Worm (Caenorhabditis elegans) whole organism, L4 larva: ENCODE results near the gene endu-2.

ENCODE experiments used
- F26F4.8 ChIP-seq: fragments of 200-800 bp; sonication (Bioruptor generic); conservative IDR thresholded peaks from 2 replicates; pipeline ENCODE4 v1.3.6; 2022; ENCODE audit warnings: missing genetic modification characterization, missing compliant biosample characterization
- F44E2.7 ChIP-seq: fragments of 200-800 bp; sonication (Bioruptor generic); IDR thresholded peaks from 2 replicates; pipeline ENCODE4 v2.1.2; 2022; ENCODE audit warnings: missing genetic modification characterization, missing compliant biosample characterization
- T20F7.1 ChIP-seq: fragments of 200-800 bp; sonication (Bioruptor generic); optimal IDR thresholded peaks from 2 replicates; lab custom pipeline; 2018; ENCODE audit warnings: mild to moderate bottlenecking, missing genetic modification characterization, missing compliant biosample characterization
- T26A8.4 ChIP-seq: fragments of 200-800 bp; sonication (Bioruptor generic); IDR thresholded peaks from 2 replicates; pipeline ENCODE4 v1.3.6; 2022; ENCODE audit warnings: missing genetic modification characterization, missing compliant biosample characterization
- Y105C5A.15 ChIP-seq: fragments of 200-800 bp; sonication (Bioruptor generic); IDR thresholded peaks from 2 replicates; pipeline ENCODE4 v1.3.6; 2022; ENCODE audit warnings: missing genetic modification characterization, missing compliant biosample characterization
- aha-1 ChIP-seq: fragments of 150-350 bp; peaks from one replicate; lab custom pipeline; 2014; ENCODE audit warnings: missing biosample characterization, missing genetic modification characterization
- ama-1 ChIP-seq: fragments of 150-350 bp; optimal IDR thresholded peaks from 2 replicates; lab custom pipeline; 2014; ENCODE audit warnings: inconsistent platforms, mixed read lengths
- attf-4 ChIP-seq: sonication (generic microtip); optimal IDR thresholded peaks from 3 replicates; lab custom pipeline; 2017; ENCODE audit warnings: missing biosample characterization, missing genetic modification characterization
- ceh-20 ChIP-seq: fragments of 200-800 bp; sonication (Bioruptor generic); IDR thresholded peaks from 2 replicates; pipeline ENCODE4 v1.3.6; 2022; ENCODE audit warnings: missing genetic modification reagents, missing genetic modification characterization, missing compliant biosample characterization
- ceh-62 ChIP-seq: sonication (generic microtip); optimal IDR thresholded peaks from 2 replicates; lab custom pipeline; 2017; ENCODE audit warnings: missing biosample characterization, missing genetic modification characterization
- daf-19 ChIP-seq: fragments of 200-800 bp; sonication (Bioruptor generic); conservative IDR thresholded peaks from 2 replicates; pipeline ENCODE4 v1.3.6; 2022; ENCODE audit warnings: missing genetic modification characterization, missing compliant biosample characterization
- dmd-8 ChIP-seq: fragments of 200-800 bp; sonication (Bioruptor generic); IDR thresholded peaks from 2 replicates; pipeline ENCODE4 v1.3.6; 2022; ENCODE audit warnings: missing genetic modification characterization, missing compliant biosample characterization
- dmd-9 ChIP-seq: fragments of 200-800 bp; sonication (Bioruptor generic); IDR thresholded peaks from 2 replicates; pipeline ENCODE4 v1.3.6; 2022; ENCODE audit warnings: missing genetic modification reagents, missing genetic modification characterization, missing compliant biosample characterization
- dpl-1 ChIP-seq: fragments of 150-350 bp; optimal IDR thresholded peaks from 2 replicates; lab custom pipeline; 2014; ENCODE audit warnings: missing biosample characterization, missing genetic modification reagents, missing genetic modification characterization
- hif-1 ChIP-seq, 2 experiments: sonication (generic microtip); optimal IDR thresholded peaks; 2 replicates each; lab custom pipeline; 2016 to 2017; ENCODE audit warnings: missing compliant biosample characterization in 2 of 2, missing genetic modification characterization in 2 of 2, missing genetic modification reagents in 2 of 2, missing genotype in 2 of 2, mild to moderate bottlenecking in 1 of 2
- lim-7 ChIP-seq: fragments of 200-800 bp; sonication (Bioruptor generic); IDR thresholded peaks from 2 replicates; pipeline ENCODE4 v1.3.6; 2022; ENCODE audit warnings: missing genetic modification characterization, missing compliant biosample characterization
- lin-29 ChIP-seq: fragments of 200-800 bp; sonication (Bioruptor generic); IDR thresholded peaks from 2 replicates; pipeline ENCODE4 v1.3.6; 2022; ENCODE audit warnings: missing genetic modification reagents, missing genetic modification characterization, missing compliant biosample characterization
- lir-3 ChIP-seq: sonication (generic microtip); optimal IDR thresholded peaks from 2 replicates; lab custom pipeline; 2016; ENCODE audit warnings: mild to moderate bottlenecking, missing genetic modification characterization, missing compliant biosample characterization
- lsy-2 ChIP-seq, 2 experiments: fragments of 150-350 bp in 1 of 2; sonication (generic microtip) in 1 of 2; optimal IDR thresholded peaks; 2 replicates each; lab custom pipeline; 2014 to 2017; ENCODE audit warnings: missing biosample characterization in 2 of 2, missing genetic modification characterization in 2 of 2
- mdl-1 ChIP-seq, 2 experiments: fragments of 150-350 bp in 1 of 2; sonication (generic microtip) in 1 of 2; optimal IDR thresholded peaks; 2 replicates each; lab custom pipeline; 2014 to 2017; ENCODE audit warnings: missing biosample characterization in 2 of 2, missing genetic modification characterization in 2 of 2
- mes-2 ChIP-seq: sonication (generic microtip); optimal IDR thresholded peaks from 2 replicates; lab custom pipeline; 2016; ENCODE audit warnings: missing genotype, mild to moderate bottlenecking, missing genetic modification characterization, missing compliant biosample characterization; ENCODE audit not compliant: poor library complexity, severe bottlenecking
- nhr-102 ChIP-seq: sonication (generic microtip); optimal IDR thresholded peaks from 2 replicates; lab custom pipeline; 2016; ENCODE audit warnings: mild to moderate bottlenecking, missing genetic modification characterization, moderate library complexity, missing compliant biosample characterization
- nhr-11 ChIP-seq: fragments of 150-350 bp; optimal IDR thresholded peaks from 2 replicates; lab custom pipeline; 2014; ENCODE audit warnings: missing biosample characterization, missing genetic modification characterization
- nhr-25 ChIP-seq: sonication (generic microtip); optimal IDR thresholded peaks from 2 replicates; lab custom pipeline; 2017; ENCODE audit warnings: missing genetic modification characterization, mild to moderate bottlenecking, missing compliant biosample characterization, antibody characterized with exemption, moderate library complexity, borderline replicate concordance; ENCODE audit not compliant: insufficient read depth
- nhr-28 ChIP-seq: fragments of 150-350 bp; optimal IDR thresholded peaks from 2 replicates; lab custom pipeline; 2014; ENCODE audit warnings: missing biosample characterization, missing genetic modification characterization
- nhr-41 ChIP-seq: fragments of 200-800 bp; sonication (Bioruptor generic); IDR thresholded peaks from 2 replicates; pipeline ENCODE4 v1.3.6; 2022; ENCODE audit warnings: missing genetic modification reagents, missing genetic modification characterization, missing compliant biosample characterization
- nhr-42 ChIP-seq: fragments of 200-800 bp; sonication (Bioruptor generic); IDR thresholded peaks from 2 replicates; pipeline ENCODE4 v1.3.6; 2022; ENCODE audit warnings: missing genetic modification characterization, missing compliant biosample characterization
- nhr-48 ChIP-seq: sonication (generic microtip); optimal IDR thresholded peaks from 2 replicates; lab custom pipeline; 2016; ENCODE audit warnings: mild to moderate bottlenecking, missing genetic modification characterization, missing compliant biosample characterization
- php-3 ChIP-seq: fragments of 200-800 bp; sonication (Bioruptor generic); IDR thresholded peaks from 2 replicates; pipeline ENCODE4 v1.3.6; 2022; ENCODE audit warnings: missing genetic modification reagents, missing genetic modification characterization, missing compliant biosample characterization
- rbr-2 ChIP-seq: sonication (generic microtip); optimal IDR thresholded peaks from 2 replicates; lab custom pipeline; 2016; ENCODE audit warnings: missing genotype, missing genetic modification characterization, missing compliant biosample characterization
- set-16 ChIP-seq: fragments of 200-800 bp; sonication (Bioruptor generic); IDR thresholded peaks from 2 replicates; pipeline ENCODE4 v1.3.6; 2022; ENCODE audit warnings: missing genetic modification reagents, missing genetic modification characterization, missing compliant biosample characterization
- skn-1 ChIP-seq: fragments of 150-350 bp; optimal IDR thresholded peaks from 2 replicates; lab custom pipeline; 2014; ENCODE audit warnings: missing biosample characterization, missing genetic modification characterization
- snpc-1.2 ChIP-seq: fragments of 200-800 bp; sonication (Bioruptor generic); IDR thresholded peaks from 2 replicates; pipeline ENCODE4 v1.3.6; 2022; ENCODE audit warnings: missing genetic modification reagents, missing genetic modification characterization, missing compliant biosample characterization
- snpc-4 ChIP-seq: fragments of 150-350 bp; optimal IDR thresholded peaks from 2 replicates; lab custom pipeline; 2014; ENCODE audit warnings: missing biosample characterization, missing genetic modification characterization
- unc-130 ChIP-seq: sonication (generic microtip); optimal IDR thresholded peaks from 2 replicates; lab custom pipeline; 2016; ENCODE audit warnings: missing genetic modification reagents, missing genetic modification characterization, missing compliant biosample characterization
- unc-39 ChIP-seq: sonication (generic microtip); optimal IDR thresholded peaks from 2 replicates; lab custom pipeline; 2017; ENCODE audit warnings: missing biosample characterization, missing genetic modification characterization
- unc-62 ChIP-seq, 3 experiments: fragments of 150-350 bp in 1 of 3; sonication (generic microtip); optimal IDR thresholded peaks in 2 of 3; peaks in 1 of 3; 1 replicate in 1 of 3; 2 replicates in 2 of 3; lab custom pipeline; 2014 to 2017; ENCODE audit warnings: missing biosample characterization in 3 of 3, missing genetic modification characterization in 3 of 3, missing genetic modification reagents in 3 of 3, missing genotype in 1 of 3
- ztf-7 ChIP-seq: fragments of 150-350 bp; optimal IDR thresholded peaks from 2 replicates; lab custom pipeline; 2014; ENCODE audit warnings: missing biosample characterization, missing genetic modification characterization

endu-2 gene

DNA sequence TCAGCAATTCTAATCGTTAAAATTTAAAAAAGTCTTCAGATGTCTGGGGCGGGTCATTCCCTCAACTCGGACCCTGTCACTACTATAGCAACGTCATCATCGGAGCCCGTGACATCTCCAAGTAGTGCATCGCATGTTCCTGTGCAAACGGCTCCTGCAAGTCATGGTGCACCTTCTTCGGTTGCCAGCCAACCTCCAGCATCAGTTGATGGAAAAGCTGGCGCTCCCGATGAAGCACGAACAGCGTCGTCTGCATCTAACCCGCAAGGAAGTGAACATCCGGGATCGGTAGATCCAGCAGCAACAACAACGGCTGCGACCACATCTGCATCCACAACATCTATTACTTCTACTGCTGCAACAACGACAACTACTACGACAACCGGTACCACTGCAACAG, 52.5 kb downstream of the endu-2 start, which contains the start of gene R09F10.3:
Gene R09F10.3, plus strand, starts transcription at position 40 of the 400 bp plus-strand sequence.
- TF ChIP-seq mdl-1 (tag; optimal IDR thresholded peaks at IDR 0.05; lab: Kevin White, UChicago) (no peak), snpc-4 (no peak), lsy-2 (tag; optimal IDR thresholded peaks at IDR 0.05; lab: Kevin White, UChicago) (no peak), mes-2 (tag; lab: Kevin White, UChicago) (no peak), dpl-1 (no peak), T20F7.1 (GFP tag; lab: Kevin White, UChicago) (no peak), nhr-11 (tag; lab: Kevin White, UChicago) (no peak), lir-3 (tag; lab: Kevin White, UChicago) (no peak), ceh-62 (tag; lab: Kevin White, UChicago) (no peak), F26F4.8 (GFP tag; lab: Robert Waterston, UW) (0 out of 2 replicates have a peak, but pooled peaks have one; percentile 42), snpc-1.2 (GFP tag; lab: Robert Waterston, UW) (no peak), ceh-20 (no peak), rbr-2 (no peak), nhr-42 (no peak), nhr-48 (tag; lab: Kevin White, UChicago) (no peak), attf-4 (tag; lab: Kevin White, UChicago) (no peak), ama-1 (lab: Kevin White, UChicago) (no peak), lin-29 (GFP tag; lab: Robert Waterston, UW) (no peak), aha-1 (no peak), lim-7 (GFP tag; lab: Robert Waterston, UW) (no peak), dmd-8 (GFP tag; lab: Robert Waterston, UW) (no peak), set-16 (peak; percentile 46; the same call in 1 of the 2 replicates), nhr-25 (tag; lab: Kevin White, UChicago) (no peak), unc-130 (GFP tag; lab: Kevin White, UChicago) (no peak), php-3 (0 out of 2 replicates have a peak, but pooled peaks have one; percentile 27), hif-1 (tag; optimal IDR thresholded peaks at IDR 0.05; lab: Kevin White, UChicago) (no peak), daf-19 (GFP tag; lab: Robert Waterston, UW) (no peak), T26A8.4 (GFP tag; lab: Robert Waterston, UW) (peak; percentile 32; the same call in 1 of the 2 replicates), F44E2.7 (no peak), unc-62 (GFP tag; optimal IDR thresholded peaks at IDR 0.05 in 1 of 2; lab: Kevin White, UChicago) (peak in 1 of 2 experiments; percentile 96), unc-62 (tag; optimal IDR thresholded peaks at IDR 0.05; lab: Kevin White, UChicago) (no peak), Y105C5A.15 (GFP tag; lab: Robert Waterston, UW) (no peak), skn-1 (tag; lab: Kevin White, UChicago) (no peak), nhr-102 (tag; lab: Kevin White, UChicago) (no peak), dmd-9 (GFP tag; lab: Robert Waterston, UW) (no peak), nhr-28 (no peak), ztf-7 (no peak), nhr-41 (no peak)

DNA sequence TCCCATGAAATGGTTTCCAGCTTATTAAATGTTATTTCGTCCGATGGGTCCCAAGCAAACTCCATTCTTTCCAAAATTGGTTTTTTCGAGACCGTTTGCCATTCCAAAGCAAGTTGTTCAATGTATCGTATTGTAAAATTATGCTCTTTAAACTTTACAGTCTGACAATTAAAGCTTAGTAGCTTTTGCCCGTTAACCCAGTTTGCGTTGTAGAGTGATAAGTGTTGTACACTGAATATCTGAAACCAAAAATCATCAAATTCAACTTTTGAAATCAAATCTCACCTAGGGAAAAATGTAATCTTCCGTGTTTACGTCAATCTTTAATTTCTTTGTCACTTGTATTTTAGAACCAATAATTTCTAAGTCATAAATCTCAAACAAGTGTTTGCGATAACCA, 55.2 kb downstream of the endu-2 start:
- TF ChIP-seq unc-39 (tag; lab: Kevin White, UChicago): no peak
- TF ChIP-seq aha-1: peak; percentile 12
- peak in 1 of 2 experiments; percentile 94 for TF ChIP-seq unc-62 (GFP tag; optimal IDR thresholded peaks at IDR 0.05 in 1 of 2; lab: Kevin White, UChicago)
- no peak for TF ChIP-seq unc-62 (tag; optimal IDR thresholded peaks at IDR 0.05; lab: Kevin White, UChicago)
